Worm (Caenorhabditis elegans) whole organism, young adult: ENCODE measurements around the gene R10E8.1.

ENCODE experiments used
- B0019.2 ChIP-seq: fragments of 200-800 bp; sonication (Bioruptor generic); conservative IDR thresholded peaks from 2 replicates; pipeline ENCODE4 v1.3.6; 2022; ENCODE audit warnings: missing genetic modification reagents, missing genetic modification characterization, missing compliant biosample characterization
- B0336.3 ChIP-seq: fragments of 200-800 bp; sonication (Bioruptor generic); IDR thresholded peaks from 2 replicates; pipeline ENCODE4 v1.3.6; 2022; ENCODE audit warnings: missing genetic modification characterization, missing compliant biosample characterization
- C06A6.2 ChIP-seq: fragments of 200-800 bp; sonication (Bioruptor generic); conservative IDR thresholded peaks from 2 replicates; pipeline ENCODE4 v1.3.6; 2022; ENCODE audit warnings: missing genetic modification characterization, missing compliant biosample characterization
- C17E4.6 ChIP-seq: fragments of 200-800 bp; sonication (Bioruptor generic); IDR thresholded peaks from 2 replicates; pipeline ENCODE4 v1.3.6; 2022; ENCODE audit warnings: missing genetic modification reagents, missing genetic modification characterization, missing compliant biosample characterization
- D2030.7 ChIP-seq: fragments of 200-800 bp; sonication (Bioruptor generic); IDR thresholded peaks from 2 replicates; pipeline ENCODE4 v1.3.6; 2022; ENCODE audit warnings: missing genetic modification reagents, missing genetic modification characterization, missing compliant biosample characterization
- F39B2.1 ChIP-seq: fragments of 200-800 bp; sonication (Bioruptor generic); IDR thresholded peaks from 2 replicates; pipeline ENCODE4 v1.3.6; 2022; ENCODE audit warnings: missing genetic modification reagents, missing genetic modification characterization, missing compliant biosample characterization
- F49E8.2 ChIP-seq: sonication (generic microtip); optimal IDR thresholded peaks from 3 replicates; lab custom pipeline; 2017; ENCODE audit warnings: missing genetic modification characterization, mild to moderate bottlenecking, missing compliant biosample characterization, antibody characterized with exemption, moderate library complexity; ENCODE audit not compliant: insufficient read depth
- F57C9.4 ChIP-seq: sonication (generic microtip); optimal IDR thresholded peaks from 2 replicates; lab custom pipeline; 2017; ENCODE audit warnings: mild to moderate bottlenecking, missing genetic modification characterization, missing compliant biosample characterization
- T07F8.4 ChIP-seq: sonication (generic microtip); optimal IDR thresholded peaks from 2 replicates; lab custom pipeline; 2016; ENCODE audit warnings: mild to moderate bottlenecking, missing genetic modification characterization, moderate library complexity, missing compliant biosample characterization
- Y53G8AR.9 ChIP-seq: fragments of 200-800 bp; sonication (Bioruptor generic); conservative IDR thresholded peaks from 2 replicates; pipeline ENCODE4 v1.3.6; 2022; ENCODE audit warnings: missing genetic modification reagents, missing genetic modification characterization, missing compliant biosample characterization
- Y56A3A.18 ChIP-seq: fragments of 200-800 bp; sonication (Bioruptor generic); IDR thresholded peaks from 2 replicates; pipeline ENCODE4 v1.3.6; 2022; ENCODE audit warnings: missing genetic modification reagents, missing genetic modification characterization, missing compliant biosample characterization
- Y67H2A.10 ChIP-seq: fragments of 200-800 bp; sonication (Bioruptor generic); conservative IDR thresholded peaks from 2 replicates; pipeline ENCODE4 v1.3.6; 2022; ENCODE audit warnings: missing genetic modification reagents, missing genetic modification characterization, missing compliant biosample characterization
- ZK185.1 ChIP-seq: sonication (generic microtip); optimal IDR thresholded peaks from 2 replicates; lab custom pipeline; 2016; ENCODE audit warnings: mild to moderate bottlenecking, missing genetic modification characterization, missing compliant biosample characterization; ENCODE audit not compliant: poor library complexity, severe bottlenecking
- aptf-2 ChIP-seq: fragments of 200-800 bp; sonication (Bioruptor generic); conservative IDR thresholded peaks from 2 replicates; pipeline ENCODE4 v1.3.6; 2022; ENCODE audit warnings: missing genetic modification reagents, missing genetic modification characterization, missing compliant biosample characterization
- aptf-3 ChIP-seq: fragments of 200-800 bp; sonication (Bioruptor generic); IDR thresholded peaks from 2 replicates; pipeline ENCODE4 v1.3.6; 2022; ENCODE audit warnings: missing genetic modification characterization, missing compliant biosample characterization
- attf-3 ChIP-seq: fragments of 200-800 bp; sonication (Bioruptor generic); conservative IDR thresholded peaks from 2 replicates; pipeline ENCODE4 v1.3.6; 2022; ENCODE audit warnings: missing genetic modification reagents, missing genetic modification characterization, missing compliant biosample characterization
- cebp-1 ChIP-seq, 2 experiments: fragments of 200-800 bp in 1 of 2; sonication (Bioruptor generic) in 1 of 2; sonication (generic microtip) in 1 of 2; IDR thresholded peaks in 1 of 2; optimal IDR thresholded peaks in 1 of 2; 2 replicates each; pipeline versions ENCODE4 v1.3.6 to Lab custom; 2017 to 2022; ENCODE audit warnings: missing compliant biosample characterization in 2 of 2, missing genetic modification characterization in 2 of 2, mild to moderate bottlenecking in 1 of 2, missing genetic modification reagents in 1 of 2, moderate library complexity in 1 of 2
- ceh-100 ChIP-seq: fragments of 200-800 bp; sonication (Bioruptor generic); IDR thresholded peaks from 2 replicates; pipeline ENCODE4 v1.3.6; 2022; ENCODE audit warnings: missing genetic modification reagents, missing genetic modification characterization, missing compliant biosample characterization
- ceh-58 ChIP-seq: fragments of 200-800 bp; sonication (Bioruptor generic); IDR thresholded peaks from 2 replicates; pipeline ENCODE4 v1.3.6; 2022; ENCODE audit warnings: missing genetic modification characterization, missing compliant biosample characterization
- ceh-91 ChIP-seq: fragments of 200-800 bp; sonication (Bioruptor generic); IDR thresholded peaks from 2 replicates; pipeline ENCODE4 v1.3.6; 2022; ENCODE audit warnings: missing genetic modification reagents, missing genetic modification characterization, missing compliant biosample characterization
- chd-7 ChIP-seq: sonication (generic microtip); optimal IDR thresholded peaks from 2 replicates; lab custom pipeline; 2016; ENCODE audit warnings: mild to moderate bottlenecking, missing genetic modification characterization, moderate library complexity, missing compliant biosample characterization
- dpff-1 ChIP-seq: sonication (generic microtip); optimal IDR thresholded peaks from 2 replicates; lab custom pipeline; 2017; ENCODE audit warnings: mild to moderate bottlenecking, missing genetic modification characterization, missing compliant biosample characterization
- dpl-1 ChIP-seq: fragments of 150-350 bp; optimal IDR thresholded peaks from 2 replicates; lab custom pipeline; 2014; ENCODE audit warnings: missing biosample characterization, missing genetic modification reagents, missing genetic modification characterization
- hsf-1 ChIP-seq: fragments of 200-800 bp; sonication (Bioruptor generic); IDR thresholded peaks from 2 replicates; pipeline ENCODE4 v1.3.6; 2022; ENCODE audit warnings: missing genetic modification reagents, missing genetic modification characterization, missing compliant biosample characterization
- lag-1 ChIP-seq: fragments of 200-800 bp; sonication (Bioruptor generic); IDR thresholded peaks from 2 replicates; pipeline ENCODE4 v1.3.6; 2022; ENCODE audit warnings: missing genetic modification reagents, missing genetic modification characterization, missing compliant biosample characterization
- let-526 ChIP-seq: fragments of 200-800 bp; sonication (Bioruptor generic); IDR thresholded peaks from 2 replicates; pipeline ENCODE4 v1.3.6; 2022; ENCODE audit warnings: missing genetic modification reagents, missing genetic modification characterization, missing compliant biosample characterization
- lin-54 ChIP-seq: fragments of 200-800 bp; sonication (Bioruptor generic); optimal IDR thresholded peaks from 2 replicates; lab custom pipeline; 2018; ENCODE audit warnings: mild to moderate bottlenecking, missing genetic modification characterization, missing compliant biosample characterization
- lir-1 ChIP-seq: fragments of 200-800 bp; sonication (Bioruptor generic); conservative IDR thresholded peaks from 2 replicates; pipeline ENCODE4 v1.3.6; 2022; ENCODE audit warnings: missing genetic modification reagents, missing genetic modification characterization, missing compliant biosample characterization
- madf-10 ChIP-seq: sonication (generic microtip); optimal IDR thresholded peaks from 2 replicates; lab custom pipeline; 2016; ENCODE audit warnings: mild to moderate bottlenecking, missing genetic modification characterization, missing compliant biosample characterization
- mel-28 ChIP-seq: sonication (generic microtip); optimal IDR thresholded peaks from 2 replicates; lab custom pipeline; 2016; ENCODE audit warnings: borderline replicate concordance, mild to moderate bottlenecking, missing genetic modification characterization, missing compliant biosample characterization
- mes-4 ChIP-seq: sonication (generic microtip); optimal IDR thresholded peaks from 2 replicates; lab custom pipeline; 2016; ENCODE audit warnings: missing genotype, missing genetic modification characterization, missing compliant biosample characterization
- nfyb-1 ChIP-seq: fragments of 200-800 bp; sonication (Bioruptor generic); IDR thresholded peaks from 2 replicates; pipeline ENCODE4 v1.3.6; 2022; ENCODE audit warnings: missing genetic modification reagents, missing genetic modification characterization, missing compliant biosample characterization
- rpc-1 ChIP-seq, 2 experiments: fragments of 150-350 bp in 1 of 2; sonication (generic microtip) in 1 of 2; optimal IDR thresholded peaks; 2 replicates each; lab custom pipeline; 2014 to 2018; ENCODE audit warnings: missing biosample characterization in 1 of 2, missing genetic modification characterization in 1 of 2, missing genetic modification reagents in 1 of 2, missing genotype in 1 of 2
- snpc-4 ChIP-seq, 5 experiments: fragments of 150-350 bp in 1 of 5; sonication (generic microtip) in 4 of 5; optimal IDR thresholded peaks; 2 replicates each; lab custom pipeline; 2014 to 2018; ENCODE audit warnings: missing genetic modification characterization in 5 of 5, missing biosample characterization in 3 of 5, antibody characterized with exemption in 2 of 5, mild to moderate bottlenecking in 2 of 5, missing compliant biosample characterization in 2 of 5, missing genotype in 2 of 5, moderate library complexity in 2 of 5, missing genetic modification reagents in 1 of 5
- ztf-22 ChIP-seq: fragments of 200-800 bp; sonication (Bioruptor generic); optimal IDR thresholded peaks from 2 replicates; lab custom pipeline; 2018; ENCODE audit warnings: mild to moderate bottlenecking, missing genetic modification characterization, moderate library complexity, missing compliant biosample characterization
- ztf-6 ChIP-seq: fragments of 200-800 bp; sonication (Bioruptor generic); IDR thresholded peaks from 2 replicates; pipeline ENCODE4 v1.3.6; 2022; ENCODE audit warnings: missing genetic modification reagents, missing genetic modification characterization, missing compliant biosample characterization

The R10E8.1 gene

ce11 chrV:18282597-18282996, 30.4 kb upstream of the R10E8.1 start, which contains the start of gene clec-247:
Gene clec-247 (plus strand): TSS chrV:18282897.
- no peak for TF ChIP-seq B0336.3 (GFP tag; lab: Robert Waterston, UW)
- TF ChIP-seq T07F8.4 (tag; lab: Kevin White, UChicago): no peak
- TF ChIP-seq F49E8.2 (tag; lab: Kevin White, UChicago): no peak
- TF ChIP-seq ceh-100: no peak
- TF ChIP-seq ztf-6: no peak

DNA sequence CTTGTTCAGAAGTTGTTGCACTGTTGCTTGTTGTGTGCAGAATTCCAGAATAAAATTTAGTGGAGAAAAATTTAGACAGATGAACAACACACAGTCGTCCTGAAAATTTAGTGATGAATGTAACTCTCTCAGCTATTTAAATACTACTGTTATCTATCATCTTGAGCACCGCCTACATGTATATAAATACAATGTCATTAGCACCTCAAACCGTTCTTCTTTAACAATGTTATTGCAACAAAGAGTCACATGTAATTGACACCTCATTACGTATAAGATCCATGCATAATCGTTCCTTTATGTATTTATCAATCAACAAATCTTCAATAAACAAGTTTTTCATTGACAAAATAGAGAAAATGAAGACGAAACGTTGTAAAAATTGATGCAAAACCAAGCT, 28.6 kb upstream of the R10E8.1 start, which contains the start of gene Y51A2A.16:
Gene Y51A2A.16, minus strand, starts transcription at position 101 of the 400 bp plus-strand sequence.
- no peak for TF ChIP-seq C17E4.6 (GFP tag; lab: Robert Waterston, UW)
- no peak for TF ChIP-seq chd-7 (tag; lab: Kevin White, UChicago)
- TF ChIP-seq cebp-1 (GFP tag; IDR thresholded peaks at IDR 0.05; lab: Robert Waterston, UW): no peak
- no peak for TF ChIP-seq cebp-1 (tag; optimal IDR thresholded peaks at IDR 0.05; lab: Kevin White, UChicago)
- TF ChIP-seq B0019.2 (GFP tag; lab: Robert Waterston, UW): no peak

DNA sequence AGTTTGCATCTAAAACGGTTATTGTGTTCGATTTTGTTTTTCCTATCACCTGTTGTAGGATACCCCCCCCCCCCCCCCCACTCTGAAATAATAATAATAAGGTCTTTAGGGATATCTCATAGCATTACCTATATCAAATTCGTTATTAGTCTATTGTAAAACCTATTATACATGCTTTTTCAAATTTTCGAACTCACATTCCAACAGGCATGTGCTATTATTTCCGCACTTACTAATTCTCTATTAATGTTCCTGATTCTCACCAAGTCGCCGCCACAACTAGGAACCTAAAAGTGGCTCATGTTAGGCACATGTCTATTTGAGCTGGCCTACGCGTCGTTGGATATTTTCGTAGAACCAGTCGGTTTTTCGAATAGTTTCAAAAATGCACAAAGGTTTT, 18.2 kb upstream of the R10E8.1 start, which contains the start of gene Y37H2C.4:
Gene Y37H2C.4, plus strand, starts transcription at position 301 of the 400 bp plus-strand sequence.
- no peak for TF ChIP-seq Y53G8AR.9 (GFP tag; lab: Robert Waterston, UW)
- no peak for TF ChIP-seq aptf-2 (GFP tag; lab: Robert Waterston, UW)
- no peak for TF ChIP-seq F57C9.4 (tag; lab: Kevin White, UChicago)
- no peak for TF ChIP-seq madf-10 (tag; lab: Kevin White, UChicago)
- no peak for TF ChIP-seq snpc-4 (GFP tag; optimal IDR thresholded peaks at IDR 0.05; lab: Kevin White, UChicago)
- TF ChIP-seq snpc-4 (tag; optimal IDR thresholded peaks at IDR 0.05; lab: Kevin White, UChicago): no peak
- no peak for TF ChIP-seq lir-1 (GFP tag; lab: Robert Waterston, UW)
- TF ChIP-seq C06A6.2 (GFP tag; lab: Robert Waterston, UW): no peak
- no peak for TF ChIP-seq dpff-1 (tag; lab: Kevin White, UChicago)
- no peak for TF ChIP-seq D2030.7 (GFP tag; lab: Robert Waterston, UW)
- TF ChIP-seq lin-54 (GFP tag; lab: Kevin White, UChicago): no peak
- no peak for TF ChIP-seq ztf-22 (GFP tag; lab: Kevin White, UChicago)
- no peak for TF ChIP-seq rpc-1 (optimal IDR thresholded peaks at IDR 0.05; lab: Kevin White, UChicago)
- no peak for TF ChIP-seq rpc-1 (tag; optimal IDR thresholded peaks at IDR 0.05; lab: Kevin White, UChicago)
- no peak for TF ChIP-seq ceh-58 (GFP tag; lab: Robert Waterston, UW)
- no peak for TF ChIP-seq Y67H2A.10 (GFP tag; lab: Robert Waterston, UW)
- no peak for TF ChIP-seq C17E4.6 (GFP tag; lab: Robert Waterston, UW)
- TF ChIP-seq ZK185.1 (tag; lab: Kevin White, UChicago): no peak
- TF ChIP-seq attf-3 (GFP tag; lab: Robert Waterston, UW): no peak
- no peak for TF ChIP-seq dpl-1
- TF ChIP-seq Y56A3A.18 (GFP tag; lab: Robert Waterston, UW): no peak

- TF ChIP-seq mel-28 (tag; lab: Kevin White, UChicago) (no peak), dpff-1 (tag; lab: Kevin White, UChicago) (no peak), rpc-1 (optimal IDR thresholded peaks at IDR 0.05; lab: Kevin White, UChicago) (no peak), rpc-1 (tag; optimal IDR thresholded peaks at IDR 0.05; lab: Kevin White, UChicago) (no peak), ceh-100 (no peak), D2030.7 (GFP tag; lab: Robert Waterston, UW) (no peak), lir-1 (GFP tag; lab: Robert Waterston, UW) (no peak), mes-4 (tag; lab: Kevin White, UChicago) (no peak), aptf-3 (GFP tag; lab: Robert Waterston, UW) (no peak), nfyb-1 (GFP tag; lab: Robert Waterston, UW) (no peak), snpc-4 (GFP tag; optimal IDR thresholded peaks at IDR 0.05; lab: Kevin White, UChicago) (no peak), snpc-4 (tag; optimal IDR thresholded peaks at IDR 0.05; lab: Kevin White, UChicago) (no peak), F39B2.1 (GFP tag; lab: Robert Waterston, UW) (no peak), ceh-91 (GFP tag; lab: Robert Waterston, UW) (no peak), let-526 (GFP tag; lab: Robert Waterston, UW) (no peak), hsf-1 (GFP tag; lab: Robert Waterston, UW) (no peak), lag-1 (GFP tag; lab: Robert Waterston, UW) (no peak)
- TF ChIP-seq, all 124 proteins: peak for 0
Measured at ce11 chrV:18269885-18270284, 17.7 kb upstream of the R10E8.1 start, which contains the start of gene skr-6. Gene skr-6 (minus strand): TSS chrV:18269985.
